Worm (Caenorhabditis elegans) whole organism, L2 larva: ENCODE results near the gene nhr-37.

Experiments used
- aly-2 ChIP-seq: fragments of 150-350 bp; optimal IDR thresholded peaks from 2 replicates; lab custom pipeline; 2014; ENCODE audit warnings: missing biosample characterization, missing genetic modification characterization
- ama-1 ChIP-seq: fragments of 150-350 bp; optimal IDR thresholded peaks from 2 replicates; lab custom pipeline; 2018; ENCODE audit warnings: inconsistent platforms
- ceh-82 ChIP-seq: fragments of 150-350 bp; optimal IDR thresholded peaks from 2 replicates; lab custom pipeline; 2014; ENCODE audit warnings: missing biosample characterization, missing genetic modification characterization
- dmd-4 ChIP-seq: sonication (generic microtip); optimal IDR thresholded peaks from 2 replicates; lab custom pipeline; 2017; ENCODE audit warnings: missing biosample characterization, missing genetic modification characterization
- elt-3 ChIP-seq: sonication (generic microtip); optimal IDR thresholded peaks from 2 replicates; lab custom pipeline; 2017; ENCODE audit warnings: missing biosample characterization, missing genetic modification characterization
- nhr-12 ChIP-seq: fragments of 150-350 bp; optimal IDR thresholded peaks from 2 replicates; lab custom pipeline; 2014; ENCODE audit warnings: missing biosample characterization, missing genetic modification characterization
- nhr-25 ChIP-seq: fragments of 150-350 bp; sonication (generic microtip); optimal IDR thresholded peaks from 3 replicates; lab custom pipeline; 2014; ENCODE audit warnings: missing biosample characterization, missing genetic modification characterization

- no peak for TF ChIP-seq ceh-82
- no peak for TF ChIP-seq nhr-25
- TF ChIP-seq ama-1 (lab: Kevin White, UChicago) = no peak
- no peak for TF ChIP-seq aly-2 (tag; lab: Kevin White, UChicago)
- TF ChIP-seq nhr-12 (tag; lab: Kevin White, UChicago) = no peak
- no peak for TF ChIP-seq dmd-4 (tag; lab: Kevin White, UChicago)
- no peak for TF ChIP-seq elt-3 (tag; lab: Kevin White, UChicago)
These were observed 4.2 kb downstream of the nhr-37 start, which contains the start of gene ppt-1 for ce11 chrV:6626244-6626643.
